Worm (Caenorhabditis elegans) whole organism, L1 larva: ENCODE measurements around the gene Y54F10AL.1.
"Not testable (repeated sequence)": the region's sequence is repeated elsewhere in the genome, so short reads cannot be mapped to it uniquely, and the experiment has no call there.

ENCODE experiments used
- C16A3.4 ChIP-seq: fragments of 150-350 bp; optimal IDR thresholded peaks from 2 replicates; lab custom pipeline; 2014; ENCODE audit warnings: missing biosample characterization, missing genetic modification characterization
- F16B12.6 ChIP-seq: fragments of 150-350 bp; optimal IDR thresholded peaks from 2 replicates; lab custom pipeline; 2014; ENCODE audit warnings: missing biosample characterization, missing genetic modification characterization
- blmp-1 ChIP-seq: fragments of 150-350 bp; optimal IDR thresholded peaks from 2 replicates; lab custom pipeline; 2014; ENCODE audit warnings: missing biosample characterization, missing genetic modification characterization
- ceh-8 ChIP-seq: fragments of 200-800 bp; sonication (Bioruptor generic); optimal IDR thresholded peaks from 2 replicates; lab custom pipeline; 2018; ENCODE audit warnings: mild to moderate bottlenecking, missing genetic modification characterization, moderate library complexity, missing compliant biosample characterization
- ceh-82 ChIP-seq, 3 experiments: fragments of 150-350 bp in 1 of 3; sonication (generic microtip) in 2 of 3; optimal IDR thresholded peaks; 2 replicates each; lab custom pipeline; 2014 to 2017; ENCODE audit warnings: missing biosample characterization in 3 of 3, missing genetic modification characterization in 3 of 3
- ceh-88 ChIP-seq: fragments of 200-800 bp; sonication (Bioruptor generic); IDR thresholded peaks from 2 replicates; pipeline ENCODE4 v1.3.6; 2022; ENCODE audit warnings: missing genetic modification characterization, missing compliant biosample characterization
- ceh-90 ChIP-seq: sonication (generic microtip); optimal IDR thresholded peaks from 2 replicates; lab custom pipeline; 2016; ENCODE audit warnings: missing genetic modification characterization, missing compliant biosample characterization
- dpl-1 ChIP-seq, 3 experiments: fragments of 150-350 bp in 2 of 3; sonication (generic microtip) in 1 of 3; optimal IDR thresholded peaks; 2 replicates each; lab custom pipeline; 2014 to 2017; ENCODE audit warnings: missing biosample characterization in 3 of 3, missing genetic modification characterization in 3 of 3, missing genetic modification reagents in 3 of 3
- dsc-1 ChIP-seq: sonication (generic microtip); optimal IDR thresholded peaks from 2 replicates; lab custom pipeline; 2016; ENCODE audit warnings: mild to moderate bottlenecking, missing genetic modification characterization, missing compliant biosample characterization
- efl-1 ChIP-seq, 4 experiments: fragments of 150-350 bp; optimal IDR thresholded peaks in 3 of 4; peaks in 1 of 4; 1 replicate in 1 of 4; 2 replicates in 3 of 4; lab custom pipeline; 2014; ENCODE audit warnings: missing biosample characterization in 2 of 4, missing genetic modification characterization in 2 of 4, missing genetic modification reagents in 2 of 4
- egl-13 ChIP-seq: sonication (generic microtip); optimal IDR thresholded peaks from 2 replicates; lab custom pipeline; 2016; ENCODE audit warnings: missing genotype, missing genetic modification reagents, missing genetic modification characterization, missing compliant biosample characterization
- egl-27 ChIP-seq, 2 experiments: fragments of 150-350 bp in 1 of 2; sonication (generic microtip); optimal IDR thresholded peaks; 3 replicates each; lab custom pipeline; 2017 to 2018; ENCODE audit warnings: missing biosample characterization in 2 of 2, missing genetic modification characterization in 2 of 2, missing genetic modification reagents in 2 of 2
- elt-3 ChIP-seq, 6 experiments: fragments of 150-350 bp in 1 of 6; sonication (generic microtip); optimal IDR thresholded peaks; 2 replicates each; lab custom pipeline; 2017 to 2018; ENCODE audit warnings: missing biosample characterization in 6 of 6, missing genetic modification characterization in 6 of 6, inconsistent platforms in 1 of 6
- ets-5 ChIP-seq: fragments of 200-800 bp; sonication (Bioruptor generic); IDR thresholded peaks from 2 replicates; pipeline ENCODE4 v1.3.6; 2022; ENCODE audit warnings: missing genetic modification characterization, missing compliant biosample characterization
- fkh-8 ChIP-seq: sonication (generic microtip); optimal IDR thresholded peaks from 2 replicates; lab custom pipeline; 2016; ENCODE audit warnings: mild to moderate bottlenecking, missing genetic modification characterization, missing compliant biosample characterization
- grh-1 ChIP-seq: fragments of 200-800 bp; sonication (Bioruptor generic); IDR thresholded peaks from 2 replicates; pipeline ENCODE4 v1.3.6; 2022; ENCODE audit warnings: missing genetic modification reagents, missing genetic modification characterization, missing compliant biosample characterization
- hlh-17 ChIP-seq: fragments of 200-800 bp; sonication (Bioruptor generic); optimal IDR thresholded peaks from 2 replicates; lab custom pipeline; 2018; ENCODE audit warnings: missing genetic modification characterization, mild to moderate bottlenecking, missing compliant biosample characterization, moderate library complexity, borderline replicate concordance
- isw-1 ChIP-seq: fragments of 200-800 bp; sonication (Bioruptor generic); IDR thresholded peaks from 2 replicates; pipeline ENCODE4 v1.3.6; 2022; ENCODE audit warnings: missing genetic modification characterization, missing compliant biosample characterization
- jun-1 ChIP-seq: fragments of 150-350 bp; optimal IDR thresholded peaks from 2 replicates; lab custom pipeline; 2014; ENCODE audit warnings: missing biosample characterization, missing genetic modification reagents, missing genetic modification characterization
- lin-13 ChIP-seq: fragments of 150-350 bp; optimal IDR thresholded peaks from 2 replicates; lab custom pipeline; 2014; ENCODE audit warnings: missing biosample characterization, missing genetic modification reagents, missing genetic modification characterization
- lin-14 ChIP-seq: fragments of 200-800 bp; sonication (Bioruptor generic); optimal IDR thresholded peaks from 2 replicates; lab custom pipeline; 2018; ENCODE audit warnings: mild to moderate bottlenecking, missing genetic modification characterization, moderate library complexity, missing compliant biosample characterization
- lin-15B ChIP-seq: fragments of 150-350 bp; sonication (generic microtip); optimal IDR thresholded peaks from 3 replicates; lab custom pipeline; 2014; ENCODE audit warnings: missing biosample characterization, missing genetic modification characterization
- lin-35 ChIP-seq, 2 experiments: fragments of 150-350 bp; optimal IDR thresholded peaks; 2 replicates each; lab custom pipeline; 2014; ENCODE audit warnings: missing biosample characterization in 2 of 2, missing genetic modification characterization in 2 of 2, missing genetic modification reagents in 2 of 2
- lsy-2 ChIP-seq, 2 experiments: fragments of 150-350 bp; optimal IDR thresholded peaks; 2 replicates each; lab custom pipeline; 2014; ENCODE audit warnings: missing biosample characterization in 2 of 2, missing genetic modification characterization in 2 of 2
- mdl-1 ChIP-seq, 2 experiments: fragments of 150-350 bp; optimal IDR thresholded peaks; 2 replicates each; lab custom pipeline; 2014 to 2017; ENCODE audit warnings: missing biosample characterization in 2 of 2, missing genetic modification characterization in 2 of 2, inconsistent platforms in 1 of 2
- mep-1 ChIP-seq: fragments of 150-350 bp; optimal IDR thresholded peaks from 2 replicates; lab custom pipeline; 2014; ENCODE audit warnings: missing biosample characterization, missing genetic modification characterization
- nhr-11 ChIP-seq: fragments of 150-350 bp; optimal IDR thresholded peaks from 2 replicates; lab custom pipeline; 2014; ENCODE audit warnings: missing biosample characterization, missing genetic modification characterization
- nhr-19 ChIP-seq: fragments of 200-800 bp; sonication (Bioruptor generic); conservative IDR thresholded peaks from 2 replicates; pipeline ENCODE4 v1.3.6; 2022; ENCODE audit warnings: missing genetic modification characterization, missing compliant biosample characterization
- nhr-20 ChIP-seq: sonication (generic microtip); optimal IDR thresholded peaks from 2 replicates; lab custom pipeline; 2016; ENCODE audit warnings: mild to moderate bottlenecking, missing genetic modification characterization, missing compliant biosample characterization
- nhr-47 ChIP-seq: sonication (generic microtip); optimal IDR thresholded peaks from 2 replicates; lab custom pipeline; 2016; ENCODE audit warnings: mild to moderate bottlenecking, missing genetic modification characterization, moderate library complexity, missing compliant biosample characterization
- nhr-71 ChIP-seq: sonication (generic microtip); optimal IDR thresholded peaks from 2 replicates; lab custom pipeline; 2016; ENCODE audit warnings: mild to moderate bottlenecking, missing genetic modification characterization, moderate library complexity, missing compliant biosample characterization
- nhr-77 ChIP-seq: fragments of 150-350 bp; optimal IDR thresholded peaks from 2 replicates; lab custom pipeline; 2014; ENCODE audit warnings: missing biosample characterization, missing genetic modification characterization
- nhr-85 ChIP-seq: sonication (generic microtip); peaks from one replicate; lab custom pipeline; 2016; ENCODE audit warnings: missing genetic modification characterization, inconsistent platforms, missing compliant biosample characterization
- nhr-90 ChIP-seq: sonication (generic microtip); optimal IDR thresholded peaks from 2 replicates; lab custom pipeline; 2016; ENCODE audit warnings: mild to moderate bottlenecking, missing genetic modification characterization, missing compliant biosample characterization; ENCODE audit not compliant: poor library complexity
- pqm-1 ChIP-seq: sonication (generic microtip); optimal IDR thresholded peaks from 3 replicates; lab custom pipeline; 2017; ENCODE audit warnings: missing biosample characterization, missing genetic modification characterization
- rnt-1 ChIP-seq: sonication (generic microtip); optimal IDR thresholded peaks from 2 replicates; lab custom pipeline; 2016; ENCODE audit warnings: mild to moderate bottlenecking, missing genetic modification characterization, moderate library complexity, missing compliant biosample characterization
- skn-1 ChIP-seq: fragments of 150-350 bp; optimal IDR thresholded peaks from 2 replicates; lab custom pipeline; 2014; ENCODE audit warnings: missing biosample characterization, missing genetic modification characterization
- snu-23 ChIP-seq: sonication (generic microtip); optimal IDR thresholded peaks from 2 replicates; lab custom pipeline; 2016; ENCODE audit warnings: missing genetic modification characterization, missing compliant biosample characterization
- sox-4 ChIP-seq: sonication (generic microtip); optimal IDR thresholded peaks from 2 replicates; lab custom pipeline; 2016; ENCODE audit warnings: missing genetic modification characterization, missing compliant biosample characterization
- swsn-7 ChIP-seq: sonication (generic microtip); optimal IDR thresholded peaks from 2 replicates; lab custom pipeline; 2016; ENCODE audit warnings: missing genetic modification characterization, missing compliant biosample characterization
- tlp-1 ChIP-seq: fragments of 150-350 bp; optimal IDR thresholded peaks from 2 replicates; lab custom pipeline; 2014; ENCODE audit warnings: missing biosample characterization, missing genetic modification characterization
- unc-130 ChIP-seq: fragments of 150-350 bp; optimal IDR thresholded peaks from 2 replicates; lab custom pipeline; 2017; ENCODE audit warnings: missing biosample characterization, missing genetic modification characterization, inconsistent platforms
- unc-62 ChIP-seq: fragments of 150-350 bp; optimal IDR thresholded peaks from 2 replicates; lab custom pipeline; 2014; ENCODE audit warnings: missing biosample characterization, missing genetic modification reagents, missing genetic modification characterization
- unc-86 ChIP-seq: sonication (generic microtip); optimal IDR thresholded peaks from 2 replicates; lab custom pipeline; 2016; ENCODE audit warnings: missing genetic modification characterization, missing compliant biosample characterization
- vab-15 ChIP-seq: sonication (generic microtip); optimal IDR thresholded peaks from 2 replicates; lab custom pipeline; 2017; ENCODE audit warnings: missing genotype, mild to moderate bottlenecking, missing genetic modification characterization, missing compliant biosample characterization
- zip-4 ChIP-seq: fragments of 200-800 bp; sonication (Bioruptor generic); optimal IDR thresholded peaks from 2 replicates; lab custom pipeline; 2018; ENCODE audit warnings: mild to moderate bottlenecking, missing genetic modification characterization, moderate library complexity, missing compliant biosample characterization
- ztf-4 ChIP-seq: fragments of 150-350 bp; optimal IDR thresholded peaks from 2 replicates; lab custom pipeline; 2014; ENCODE audit warnings: missing biosample characterization, missing genetic modification characterization

Gene Y54F10AL.1

DNA sequence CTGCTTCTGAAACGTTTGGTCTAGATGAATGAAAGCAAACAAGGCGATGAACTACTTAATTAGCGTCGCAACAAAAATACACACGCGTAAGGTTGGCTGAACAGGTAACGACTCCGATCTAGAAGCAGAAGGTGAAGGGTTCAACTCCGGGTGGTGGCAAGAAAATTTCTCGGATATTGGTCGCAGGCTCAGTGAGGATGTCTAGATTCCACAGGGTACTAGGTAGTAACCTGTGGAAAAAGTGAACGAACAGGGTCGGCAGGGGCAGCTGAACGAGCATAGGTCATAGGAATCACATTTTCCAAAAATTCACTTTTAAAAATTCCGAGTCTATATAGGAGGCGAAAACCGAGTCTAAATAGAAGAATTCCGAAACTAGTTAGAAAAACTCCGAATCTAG lies 27.1 kb upstream of the Y54F10AL.1 start:
- not testable (repeated sequence) for TF ChIP-seq efl-1 (optimal IDR thresholded peaks at IDR 0.05; lab: Kevin White, UChicago)
- TF ChIP-seq efl-1 (GFP tag; optimal IDR thresholded peaks at IDR 0.05 in 1 of 2; lab: Kevin White, UChicago), result peak in 1 of 2 experiments; percentile 9

DNA sequence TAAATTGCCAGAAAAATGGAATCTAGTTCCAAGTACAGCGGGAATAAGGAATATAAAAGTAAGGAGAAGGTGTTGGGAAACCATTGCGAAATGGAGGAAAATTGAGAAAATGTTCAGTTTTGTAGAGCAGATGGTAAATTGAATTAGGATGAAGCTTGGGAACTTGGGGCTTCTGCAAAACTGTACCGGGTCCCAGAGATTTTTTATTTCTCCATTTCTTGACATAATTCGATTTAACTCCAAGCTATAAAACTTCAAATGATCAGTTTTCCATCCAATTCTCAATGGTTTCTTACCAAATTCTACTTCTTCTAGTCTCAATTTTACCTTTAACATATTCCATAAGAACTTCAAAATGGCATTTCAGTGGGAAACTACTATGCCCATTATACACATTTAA lies 19.3 kb upstream of the Y54F10AL.1 start, which contains the start of the genes E02H9.9 and E02H9.1:
Gene E02H9.9, minus strand, starts transcription at position 101 of the 400 bp plus-strand sequence.
Gene E02H9.1, plus strand, starts transcription at position 285 of the 400 bp plus-strand sequence.
- TF ChIP-seq unc-62 (GFP tag; lab: Kevin White, UChicago), result no peak

DNA sequence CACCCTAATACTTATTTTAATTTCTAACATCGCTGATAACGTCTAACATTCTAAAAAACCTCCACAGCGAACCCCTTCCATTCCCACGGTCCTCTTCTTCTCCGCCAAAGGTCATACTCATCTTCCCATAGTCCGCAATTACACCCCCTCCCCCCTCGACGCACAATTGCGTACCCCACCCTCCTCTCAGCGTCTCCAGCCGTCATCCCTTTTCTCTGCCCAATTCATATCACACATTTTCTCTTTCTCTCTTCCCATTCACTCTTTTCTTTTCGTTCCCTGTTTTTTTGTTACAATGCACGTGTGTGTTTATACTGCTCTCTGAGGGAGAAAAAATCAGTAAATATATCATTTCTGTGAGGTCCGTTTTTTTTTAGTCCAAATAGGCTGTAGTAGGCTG lies 15.7 kb upstream of the Y54F10AL.1 start:
- TF ChIP-seq nhr-71 (tag; lab: Kevin White, UChicago) (peak; percentile 35), elt-3 (tag; optimal IDR thresholded peaks at IDR 0.05; lab: Kevin White, UChicago) (peak in 1 of 6 experiments; percentile 0), lin-13 (GFP tag; lab: Kevin White, UChicago) (peak; percentile 24), mep-1 (peak; percentile 70), swsn-7 (tag; lab: Kevin White, UChicago) (peak; percentile 20), tlp-1 (tag; lab: Kevin White, UChicago) (no peak), nhr-20 (peak; percentile 27), lsy-2 (tag; optimal IDR thresholded peaks at IDR 0.05; lab: Kevin White, UChicago) (peak; percentile 63 to 75), unc-86 (tag; lab: Kevin White, UChicago) (no peak), blmp-1 (peak; percentile 94), fkh-8 (tag; lab: Kevin White, UChicago) (peak; percentile 38), ceh-88 (GFP tag; lab: Robert Waterston, UW) (no peak), lin-35 (GFP tag; optimal IDR thresholded peaks at IDR 0.05; lab: Kevin White, UChicago) (peak; percentile 74 to 76), nhr-90 (no peak), jun-1 (tag; lab: Kevin White, UChicago) (no peak), nhr-85 (no peak), isw-1 (GFP tag; lab: Robert Waterston, UW) (peak; percentile 34; the same call in 1 of the 2 replicates), efl-1 (optimal IDR thresholded peaks at IDR 0.05; lab: Kevin White, UChicago) (peak; percentile 58 to 70), efl-1 (GFP tag; optimal IDR thresholded peaks at IDR 0.05 in 1 of 2; lab: Kevin White, UChicago) (peak; percentile 65 to 93), dpl-1 (GFP tag; optimal IDR thresholded peaks at IDR 0.05; lab: Kevin White, UChicago) (peak; percentile 39 to 66 (median 40)), C16A3.4 (tag; lab: Kevin White, UChicago) (peak; percentile 16), skn-1 (tag; lab: Kevin White, UChicago) (peak; percentile 78), nhr-11 (tag; lab: Kevin White, UChicago) (no peak), snu-23 (GFP tag; lab: Kevin White, UChicago) (peak; percentile 47), F16B12.6 (tag; lab: Kevin White, UChicago) (peak; percentile 94), vab-15 (no peak), nhr-77 (peak; percentile 25), lin-15B (tag; lab: Kevin White, UChicago) (peak; percentile 50), rnt-1 (tag; lab: Kevin White, UChicago) (peak; percentile 51), ceh-82 (tag; optimal IDR thresholded peaks at IDR 0.05; lab: Kevin White, UChicago) (peak; percentile 23 to 73 (median 27)), mdl-1 (tag; optimal IDR thresholded peaks at IDR 0.05; lab: Kevin White, UChicago) (peak in 1 of 2 experiments; percentile 72), pqm-1 (tag; lab: Kevin White, UChicago) (no peak), egl-13 (tag; lab: Kevin White, UChicago) (no peak), hlh-17 (no peak), ztf-4 (tag; lab: Kevin White, UChicago) (no peak), nhr-47 (tag; lab: Kevin White, UChicago) (peak; percentile 15), unc-130 (tag; lab: Kevin White, UChicago) (peak; percentile 6), ets-5 (GFP tag; lab: Robert Waterston, UW) (no peak), lin-14 (GFP tag; lab: Kevin White, UChicago) (peak; percentile 89), ceh-8 (GFP tag; lab: Kevin White, UChicago) (no peak), ceh-90 (tag; lab: Kevin White, UChicago) (no peak), grh-1 (GFP tag; lab: Robert Waterston, UW) (no peak), egl-27 (tag; optimal IDR thresholded peaks at IDR 0.05; lab: Kevin White, UChicago) (no peak), sox-4 (tag; lab: Kevin White, UChicago) (no peak), nhr-19 (GFP tag; lab: Robert Waterston, UW) (peak; percentile 55), zip-4 (no peak), dsc-1 (tag; lab: Kevin White, UChicago) (no peak)
